Worm (Caenorhabditis elegans) whole organism, L4 larva: ENCODE measurements around the gene set-19.

Experiments
- F26F4.8 ChIP-seq: fragments of 200-800 bp; sonication (Bioruptor generic); conservative IDR thresholded peaks from 2 replicates; pipeline ENCODE4 v1.3.6; 2022; ENCODE audit warnings: missing genetic modification characterization, missing compliant biosample characterization
- F44E2.7 ChIP-seq: fragments of 200-800 bp; sonication (Bioruptor generic); IDR thresholded peaks from 2 replicates; pipeline ENCODE4 v2.1.2; 2022; ENCODE audit warnings: missing genetic modification characterization, missing compliant biosample characterization
- F49E8.2 ChIP-seq: sonication (generic microtip); optimal IDR thresholded peaks from 2 replicates; lab custom pipeline; 2016; ENCODE audit warnings: missing compliant biosample characterization, mild to moderate bottlenecking, missing genetic modification characterization, borderline replicate concordance
- T26A8.4 ChIP-seq: fragments of 200-800 bp; sonication (Bioruptor generic); IDR thresholded peaks from 2 replicates; pipeline ENCODE4 v1.3.6; 2022; ENCODE audit warnings: missing genetic modification characterization, missing compliant biosample characterization
- Y5F2A.4 ChIP-seq: fragments of 200-800 bp; sonication (Bioruptor generic); optimal IDR thresholded peaks from 2 replicates; lab custom pipeline; 2018; ENCODE audit warnings: mild to moderate bottlenecking, missing genetic modification characterization, missing compliant biosample characterization
- ama-1 ChIP-seq: fragments of 150-350 bp; optimal IDR thresholded peaks from 2 replicates; lab custom pipeline; 2014; ENCODE audit warnings: inconsistent platforms, mixed read lengths
- ceh-20 ChIP-seq: fragments of 200-800 bp; sonication (Bioruptor generic); IDR thresholded peaks from 2 replicates; pipeline ENCODE4 v1.3.6; 2022; ENCODE audit warnings: missing genetic modification reagents, missing genetic modification characterization, missing compliant biosample characterization
- ceh-28 ChIP-seq: fragments of 150-350 bp; optimal IDR thresholded peaks from 2 replicates; lab custom pipeline; 2014; ENCODE audit warnings: missing biosample characterization, missing genetic modification reagents, missing genetic modification characterization
- ceh-32 ChIP-seq: sonication (generic microtip); optimal IDR thresholded peaks from 2 replicates; lab custom pipeline; 2016; ENCODE audit warnings: mild to moderate bottlenecking, missing genetic modification characterization, missing compliant biosample characterization; ENCODE audit not compliant: poor library complexity
- ceh-44 ChIP-seq: fragments of 200-800 bp; sonication (Bioruptor generic); IDR thresholded peaks from 2 replicates; pipeline ENCODE4 v1.3.6; 2022; ENCODE audit warnings: missing genetic modification reagents, missing genetic modification characterization, missing compliant biosample characterization
- ces-1 ChIP-seq: fragments of 150-350 bp; sonication (generic microtip); optimal IDR thresholded peaks from 4 replicates; lab custom pipeline; 2014; ENCODE audit warnings: missing biosample characterization, missing genetic modification reagents, missing genetic modification characterization
- ctbp-1 ChIP-seq: fragments of 200-800 bp; sonication (Bioruptor generic); IDR thresholded peaks from 2 replicates; pipeline ENCODE4 v1.3.6; 2022; ENCODE audit warnings: missing genetic modification reagents, missing genetic modification characterization, missing compliant biosample characterization
- daf-19 ChIP-seq: fragments of 200-800 bp; sonication (Bioruptor generic); conservative IDR thresholded peaks from 2 replicates; pipeline ENCODE4 v1.3.6; 2022; ENCODE audit warnings: missing genetic modification characterization, missing compliant biosample characterization
- dmd-6 ChIP-seq: fragments of 200-800 bp; sonication (Bioruptor generic); IDR thresholded peaks from 2 replicates; pipeline ENCODE4 v1.3.6; 2022; ENCODE audit warnings: missing genetic modification reagents, missing genetic modification characterization, missing compliant biosample characterization
- dmd-9 ChIP-seq: fragments of 200-800 bp; sonication (Bioruptor generic); IDR thresholded peaks from 2 replicates; pipeline ENCODE4 v1.3.6; 2022; ENCODE audit warnings: missing genetic modification reagents, missing genetic modification characterization, missing compliant biosample characterization
- dve-1 ChIP-seq: sonication (generic microtip); optimal IDR thresholded peaks from 2 replicates; lab custom pipeline; 2017; ENCODE audit warnings: antibody characterized with exemption, mild to moderate bottlenecking, missing genetic modification characterization, missing compliant biosample characterization; ENCODE audit not compliant: insufficient read depth
- egl-27 ChIP-seq: sonication (generic microtip); optimal IDR thresholded peaks from 3 replicates; lab custom pipeline; 2017; ENCODE audit warnings: missing biosample characterization, missing genetic modification reagents, missing genetic modification characterization
- egl-43 ChIP-seq: fragments of 200-800 bp; sonication (Bioruptor generic); IDR thresholded peaks from 2 replicates; pipeline ENCODE4 v1.3.6; 2022; ENCODE audit warnings: missing genetic modification reagents, missing genetic modification characterization, missing compliant biosample characterization
- fos-1 ChIP-seq: fragments of 150-350 bp; optimal IDR thresholded peaks from 2 replicates; lab custom pipeline; 2014; ENCODE audit warnings: missing biosample characterization, missing genetic modification characterization
- hlh-11 ChIP-seq: fragments of 200-800 bp; sonication (Bioruptor generic); optimal IDR thresholded peaks from 2 replicates; lab custom pipeline; 2018; ENCODE audit warnings: mild to moderate bottlenecking, missing genetic modification characterization, missing compliant biosample characterization
- hmg-1.1 ChIP-seq: fragments of 200-800 bp; sonication (Bioruptor generic); IDR thresholded peaks from 2 replicates; pipeline ENCODE4 v1.3.6; 2022; ENCODE audit warnings: missing genetic modification reagents, missing genetic modification characterization, missing compliant biosample characterization
- jun-1 ChIP-seq: fragments of 150-350 bp; optimal IDR thresholded peaks from 2 replicates; lab custom pipeline; 2014; ENCODE audit warnings: missing biosample characterization, missing genetic modification reagents, missing genetic modification characterization
- lim-7 ChIP-seq: fragments of 200-800 bp; sonication (Bioruptor generic); IDR thresholded peaks from 2 replicates; pipeline ENCODE4 v1.3.6; 2022; ENCODE audit warnings: missing genetic modification characterization, missing compliant biosample characterization
- lin-13 ChIP-seq: fragments of 150-350 bp; optimal IDR thresholded peaks from 2 replicates; lab custom pipeline; 2014; ENCODE audit warnings: missing biosample characterization, missing genetic modification reagents, missing genetic modification characterization
- lsy-2 ChIP-seq, 2 experiments: fragments of 150-350 bp in 1 of 2; sonication (generic microtip) in 1 of 2; optimal IDR thresholded peaks; 2 replicates each; lab custom pipeline; 2014 to 2017; ENCODE audit warnings: missing biosample characterization in 2 of 2, missing genetic modification characterization in 2 of 2
- madf-5 ChIP-seq, 2 experiments: fragments of 200-800 bp; sonication (Bioruptor generic); IDR thresholded peaks; 2 replicates each; pipeline ENCODE4 v1.3.6; 2022; ENCODE audit warnings: missing compliant biosample characterization in 2 of 2, missing genetic modification characterization in 2 of 2
- mdt-29 ChIP-seq: fragments of 200-800 bp; sonication (Bioruptor generic); IDR thresholded peaks from 2 replicates; pipeline ENCODE4 v1.3.6; 2022; ENCODE audit warnings: missing genetic modification reagents, missing genetic modification characterization, missing compliant biosample characterization
- mes-2 ChIP-seq: sonication (generic microtip); optimal IDR thresholded peaks from 2 replicates; lab custom pipeline; 2016; ENCODE audit warnings: missing genotype, mild to moderate bottlenecking, missing genetic modification characterization, missing compliant biosample characterization; ENCODE audit not compliant: poor library complexity, severe bottlenecking
- mxl-2 ChIP-seq: fragments of 200-800 bp; sonication (Bioruptor generic); conservative IDR thresholded peaks from 2 replicates; pipeline ENCODE4 v1.3.6; 2022; ENCODE audit warnings: missing genetic modification reagents, missing genetic modification characterization, missing compliant biosample characterization
- nhr-10 ChIP-seq: fragments of 150-350 bp; optimal IDR thresholded peaks from 2 replicates; lab custom pipeline; 2014; ENCODE audit warnings: missing biosample characterization, missing genetic modification characterization
- nhr-111 ChIP-seq: fragments of 200-800 bp; sonication (Bioruptor generic); optimal IDR thresholded peaks from 2 replicates; lab custom pipeline; 2018; ENCODE audit warnings: mild to moderate bottlenecking, missing genetic modification characterization, missing compliant biosample characterization
- nhr-41 ChIP-seq: fragments of 200-800 bp; sonication (Bioruptor generic); IDR thresholded peaks from 2 replicates; pipeline ENCODE4 v1.3.6; 2022; ENCODE audit warnings: missing genetic modification reagents, missing genetic modification characterization, missing compliant biosample characterization
- nhr-42 ChIP-seq: fragments of 200-800 bp; sonication (Bioruptor generic); IDR thresholded peaks from 2 replicates; pipeline ENCODE4 v1.3.6; 2022; ENCODE audit warnings: missing genetic modification characterization, missing compliant biosample characterization
- nhr-48 ChIP-seq: sonication (generic microtip); optimal IDR thresholded peaks from 2 replicates; lab custom pipeline; 2016; ENCODE audit warnings: mild to moderate bottlenecking, missing genetic modification characterization, missing compliant biosample characterization
- nhr-77 ChIP-seq: fragments of 150-350 bp; optimal IDR thresholded peaks from 2 replicates; lab custom pipeline; 2014; ENCODE audit warnings: missing biosample characterization, missing genetic modification characterization
- pha-4 ChIP-seq, 2 experiments: fragments of 150-350 bp in 1 of 2; fragments of 200-800 bp in 1 of 2; sonication (Bioruptor generic) in 1 of 2; IDR thresholded peaks in 1 of 2; optimal IDR thresholded peaks in 1 of 2; 2 replicates each; pipeline versions ENCODE4 v1.3.6 to Lab custom; 2014 to 2022; ENCODE audit warnings: missing genetic modification characterization in 2 of 2, missing genetic modification reagents in 2 of 2, missing biosample characterization in 1 of 2, missing compliant biosample characterization in 1 of 2
- php-3 ChIP-seq: fragments of 200-800 bp; sonication (Bioruptor generic); IDR thresholded peaks from 2 replicates; pipeline ENCODE4 v1.3.6; 2022; ENCODE audit warnings: missing genetic modification reagents, missing genetic modification characterization, missing compliant biosample characterization
- pqm-1 ChIP-seq: sonication (generic microtip); optimal IDR thresholded peaks from 2 replicates; lab custom pipeline; 2017; ENCODE audit warnings: missing biosample characterization, missing genetic modification characterization
- sdz-12 ChIP-seq: fragments of 200-800 bp; sonication (Bioruptor generic); optimal IDR thresholded peaks from 2 replicates; lab custom pipeline; 2018; ENCODE audit warnings: mild to moderate bottlenecking, missing genetic modification characterization, missing compliant biosample characterization
- skn-1 ChIP-seq: fragments of 150-350 bp; optimal IDR thresholded peaks from 2 replicates; lab custom pipeline; 2014; ENCODE audit warnings: missing biosample characterization, missing genetic modification characterization
- tra-1 ChIP-seq: fragments of 200-800 bp; sonication (Bioruptor generic); IDR thresholded peaks from 2 replicates; pipeline ENCODE4 v1.3.6; 2022; ENCODE audit warnings: missing genetic modification reagents, missing genetic modification characterization, missing compliant biosample characterization
- unc-130 ChIP-seq: sonication (generic microtip); optimal IDR thresholded peaks from 2 replicates; lab custom pipeline; 2016; ENCODE audit warnings: missing genetic modification reagents, missing genetic modification characterization, missing compliant biosample characterization
- unc-62 ChIP-seq, 3 experiments: fragments of 150-350 bp in 1 of 3; sonication (generic microtip); optimal IDR thresholded peaks in 2 of 3; peaks in 1 of 3; 1 replicate in 1 of 3; 2 replicates in 2 of 3; lab custom pipeline; 2014 to 2017; ENCODE audit warnings: missing biosample characterization in 3 of 3, missing genetic modification characterization in 3 of 3, missing genetic modification reagents in 3 of 3, missing genotype in 1 of 3
- vab-7 ChIP-seq: fragments of 200-800 bp; sonication (Bioruptor generic); IDR thresholded peaks from 2 replicates; pipeline ENCODE4 v1.3.6; 2022; ENCODE audit warnings: missing genetic modification reagents, missing genetic modification characterization, missing compliant biosample characterization
- zfp-2 ChIP-seq: sonication (generic microtip); optimal IDR thresholded peaks from 2 replicates; lab custom pipeline; 2016; ENCODE audit warnings: mild to moderate bottlenecking, missing genetic modification characterization, missing compliant biosample characterization
- zip-11 ChIP-seq: fragments of 200-800 bp; sonication (Bioruptor generic); IDR thresholded peaks from 2 replicates; pipeline ENCODE4 v1.3.6; 2022; ENCODE audit warnings: missing genetic modification characterization, missing compliant biosample characterization
- zip-2 ChIP-seq: fragments of 150-350 bp; optimal IDR thresholded peaks from 2 replicates; lab custom pipeline; 2014; ENCODE audit warnings: missing biosample characterization, missing genetic modification characterization
- ztf-7 ChIP-seq: fragments of 150-350 bp; optimal IDR thresholded peaks from 2 replicates; lab custom pipeline; 2014; ENCODE audit warnings: missing biosample characterization, missing genetic modification characterization

The set-19 gene

ce11 chrX:5713479-5713878, 33.5 kb upstream of the set-19 start:
- TF ChIP-seq ces-1 (GFP tag; lab: Kevin White, UChicago) (no peak), pqm-1 (tag; lab: Kevin White, UChicago) (peak; percentile 34), nhr-77 (no peak), ceh-44 (GFP tag; lab: Robert Waterston, UW) (peak; percentile 67; the same call in 1 of the 2 replicates), T26A8.4 (GFP tag; lab: Robert Waterston, UW) (peak; percentile 59), lin-13 (GFP tag; lab: Kevin White, UChicago) (peak; percentile 12), daf-19 (peak; percentile 83), sdz-12 (GFP tag; lab: Kevin White, UChicago) (peak; percentile 12), ceh-32 (tag; lab: Kevin White, UChicago) (no peak), F26F4.8 (peak; percentile 93), dmd-9 (0 out of 2 replicates have a peak, but pooled peaks have one; percentile 19), jun-1 (tag; lab: Kevin White, UChicago) (no peak), zip-11 (GFP tag; lab: Robert Waterston, UW) (peak; percentile 52; the same call in 1 of the 2 replicates), ama-1 (lab: Kevin White, UChicago) (no peak), hmg-1.1 (GFP tag; lab: Robert Waterston, UW) (peak; percentile 42; the same call in 1 of the 2 replicates), ceh-28 (no peak), madf-5 (GFP tag; IDR thresholded peaks at IDR 0.05; lab: Robert Waterston, UW) (peak; percentile 44 to 90; a peak in 2 of 4 replicates), vab-7 (peak; percentile 87), ceh-20 (GFP tag; lab: Robert Waterston, UW) (peak; percentile 67; the same call in 1 of the 2 replicates), dve-1 (tag; lab: Kevin White, UChicago) (peak; percentile 44), lsy-2 (tag; optimal IDR thresholded peaks at IDR 0.05; lab: Kevin White, UChicago) (peak in 1 of 2 experiments; percentile 39), pha-4 (GFP tag; IDR thresholded peaks at IDR 0.05; lab: Robert Waterston, UW) (peak; percentile 79; the same call in 1 of the 2 replicates), pha-4 (tag; optimal IDR thresholded peaks at IDR 0.05; lab: Kevin White, UChicago) (no peak), nhr-41 (no peak; the same call in 1 of the 2 replicates), hlh-11 (tag; lab: Kevin White, UChicago) (peak; percentile 2), Y5F2A.4 (peak; percentile 14), zip-2 (peak; percentile 59), dmd-6 (GFP tag; lab: Robert Waterston, UW) (peak; percentile 47), F44E2.7 (peak; percentile 86; the same call in 1 of the 2 replicates), F49E8.2 (tag; lab: Kevin White, UChicago) (peak; percentile 43), mes-2 (tag; lab: Kevin White, UChicago) (peak; percentile 67), nhr-111 (peak; percentile 43), lim-7 (GFP tag; lab: Robert Waterston, UW) (peak; percentile 97), php-3 (GFP tag; lab: Robert Waterston, UW) (peak; percentile 54; the same call in 1 of the 2 replicates), egl-43 (peak; percentile 80), skn-1 (tag; lab: Kevin White, UChicago) (no peak), zfp-2 (tag; lab: Kevin White, UChicago) (no peak), unc-62 (GFP tag; optimal IDR thresholded peaks at IDR 0.05 in 1 of 2; lab: Kevin White, UChicago) (no peak), unc-62 (tag; optimal IDR thresholded peaks at IDR 0.05; lab: Kevin White, UChicago) (no peak), ctbp-1 (GFP tag; lab: Robert Waterston, UW) (peak; percentile 27; the same call in 1 of the 2 replicates), mdt-29 (GFP tag; lab: Robert Waterston, UW) (peak; percentile 43; the same call in 1 of the 2 replicates), nhr-48 (tag; lab: Kevin White, UChicago) (peak; percentile 11), unc-130 (GFP tag; lab: Kevin White, UChicago) (peak; percentile 67), tra-1 (GFP tag; lab: Robert Waterston, UW) (peak; percentile 79), mxl-2 (GFP tag; lab: Robert Waterston, UW) (0 out of 2 replicates have a peak, but pooled peaks have one; percentile 39), nhr-42 (peak; percentile 39; the same call in 1 of the 2 replicates), fos-1 (tag; lab: Kevin White, UChicago) (no peak), ztf-7 (tag; lab: Kevin White, UChicago) (peak; percentile 35), nhr-10 (tag; lab: Kevin White, UChicago) (no peak), egl-27 (tag; lab: Kevin White, UChicago) (no peak)
